Fruit fly (Drosophila melanogaster): Measurements from ENCODE around the gene Zir.

Gene Zir

dm6 chr2L:120492-121455 is 26.2 kb downstream of the Zir start:
- TF ChIP-seq CG14655 (GFP tag; optimal IDR thresholded peaks at IDR 0.05) = peak; percentile 28
- no peak for TF ChIP-seq D1 (tag; optimal IDR thresholded peaks at IDR 0.05)
- no peak for TF ChIP-seq EcR (GFP tag; optimal IDR thresholded peaks at IDR 0.05)
- no peak for TF ChIP-seq CG9948 (tag; optimal IDR thresholded peaks at IDR 0.05)
- no peak for TF ChIP-seq fd96Ca (GFP tag; IDR thresholded peaks at IDR 0.05)
- no peak for TF ChIP-seq Snoo (tag; optimal IDR thresholded peaks at IDR 0.05)
- TF ChIP-seq CG32121 (GFP tag; IDR thresholded peaks at IDR 0.05) = peak; percentile 12; the same call in 1 of the 2 replicates
- no peak for TF ChIP-seq CG12605 (GFP tag; IDR thresholded peaks at IDR 0.05)
- TF ChIP-seq CG8301 (tag; optimal IDR thresholded peaks at IDR 0.05) = peak; percentile 49
- TF ChIP-seq CG17806 (tag; optimal IDR thresholded peaks at IDR 0.05) = peak; percentile 26
- TF ChIP-seq Pif1A (GFP tag; optimal IDR thresholded peaks at IDR 0.05) = peak; percentile 56
- TF ChIP-seq rn (GFP tag; IDR thresholded peaks at IDR 0.05) = no peak
- peak; percentile 30 for TF ChIP-seq Pif1B (GFP tag; optimal IDR thresholded peaks at IDR 0.05)
- no peak for TF ChIP-seq CG13204 (GFP tag; optimal IDR thresholded peaks at IDR 0.05)
- peak; percentile 17 for TF ChIP-seq CG15710 (tag; optimal IDR thresholded peaks at IDR 0.05)
- no peak for TF ChIP-seq Ets98B (GFP tag; IDR thresholded peaks at IDR 0.05)
- TF ChIP-seq gl (tag; optimal IDR thresholded peaks at IDR 0.05) = no peak

- TF ChIP-seq fd96Ca (GFP tag; IDR thresholded peaks at IDR 0.05) (peak; percentile 71; the same call in 1 of the 3 replicates), rn (GFP tag; IDR thresholded peaks at IDR 0.05) (no peak), CG15710 (tag; optimal IDR thresholded peaks at IDR 0.05) (no peak), CG12605 (GFP tag; IDR thresholded peaks at IDR 0.05) (peak; percentile 56), CG13204 (GFP tag; optimal IDR thresholded peaks at IDR 0.05) (peak; percentile 33), CG32121 (GFP tag; IDR thresholded peaks at IDR 0.05) (peak; percentile 42; the same call in 1 of the 2 replicates), CG14655 (GFP tag; optimal IDR thresholded peaks at IDR 0.05) (no peak), EcR (GFP tag; optimal IDR thresholded peaks at IDR 0.05) (peak; percentile 87), Snoo (tag; optimal IDR thresholded peaks at IDR 0.05) (no peak), Pif1B (GFP tag; optimal IDR thresholded peaks at IDR 0.05) (no peak), Ets98B (GFP tag; IDR thresholded peaks at IDR 0.05) (peak; percentile 83; the same call in 1 of the 2 replicates), CG4496 (GFP tag; IDR thresholded peaks at IDR 0.05) (peak; percentile 73; the same call in 2 of the 3 replicates)
Measured at dm6 chr2L:121456-121831, 26.9 kb downstream of the Zir start, which contains the start of gene CG4822. TSS of gene CG4822 (minus strand) at chr2L:121754.

- TF ChIP-seq D1 (tag; optimal IDR thresholded peaks at IDR 0.05) = peak; percentile 21
- TF ChIP-seq Ets98B (GFP tag; IDR thresholded peaks at IDR 0.05) = no peak
- TF ChIP-seq CG4496 (GFP tag; IDR thresholded peaks at IDR 0.05) = 0 out of 3 replicates have a peak, but pooled peaks have one; percentile 7
- no peak for TF ChIP-seq EcR (GFP tag; optimal IDR thresholded peaks at IDR 0.05)
- TF ChIP-seq CG15710 (tag; optimal IDR thresholded peaks at IDR 0.05) = no peak
- TF ChIP-seq gl (tag; optimal IDR thresholded peaks at IDR 0.05) = no peak
- no peak for TF ChIP-seq CG32121 (GFP tag; IDR thresholded peaks at IDR 0.05)
- no peak for TF ChIP-seq Pif1A (GFP tag; optimal IDR thresholded peaks at IDR 0.05)
- no peak for TF ChIP-seq CG17806 (tag; optimal IDR thresholded peaks at IDR 0.05)
- no peak for TF ChIP-seq rn (GFP tag; IDR thresholded peaks at IDR 0.05)
- no peak for TF ChIP-seq fd96Ca (GFP tag; IDR thresholded peaks at IDR 0.05)
Measured at dm6 chr2L:122167-123006, 27.8 kb downstream of the Zir start.

- no peak for TF ChIP-seq Pif1B (GFP tag; optimal IDR thresholded peaks at IDR 0.05)
- no peak for TF ChIP-seq CG14655 (GFP tag; optimal IDR thresholded peaks at IDR 0.05)
- no peak for TF ChIP-seq CG17806 (tag; optimal IDR thresholded peaks at IDR 0.05)
- TF ChIP-seq rn (GFP tag; IDR thresholded peaks at IDR 0.05) = no peak
Measured at dm6 chr2L:123007-123327, 28.4 kb downstream of the Zir start.

- TF ChIP-seq CG9948 (tag; optimal IDR thresholded peaks at IDR 0.05) = no peak
Measured at dm6 chr2L:125364-126252, 31.1 kb downstream of the Zir start.

- TF ChIP-seq CG8301 (tag; optimal IDR thresholded peaks at IDR 0.05) (no peak), Pif1B (GFP tag; optimal IDR thresholded peaks at IDR 0.05) (peak; percentile 31), CG13204 (GFP tag; optimal IDR thresholded peaks at IDR 0.05) (peak; percentile 25), EcR (GFP tag; optimal IDR thresholded peaks at IDR 0.05) (peak; percentile 53), gl (tag; optimal IDR thresholded peaks at IDR 0.05) (peak; percentile 35), fd96Ca (GFP tag; IDR thresholded peaks at IDR 0.05) (no peak), CG4496 (GFP tag; IDR thresholded peaks at IDR 0.05) (0 out of 3 replicates have a peak, but pooled peaks have one; percentile 24), Pif1A (GFP tag; optimal IDR thresholded peaks at IDR 0.05) (peak; percentile 13), Snoo (tag; optimal IDR thresholded peaks at IDR 0.05) (no peak), CG17806 (tag; optimal IDR thresholded peaks at IDR 0.05) (no peak)
Measured at dm6 chr2L:128296-128715, 33.8 kb downstream of the Zir start.

All from whole organism, pupa.